Worm (Caenorhabditis elegans) whole organism, L4 larva: Measurements from ENCODE around the gene irg-8.

Experiments used
- R02D3.7 ChIP-seq: fragments of 150-350 bp; sonication (generic microtip); optimal IDR thresholded peaks from 3 replicates; lab custom pipeline; 2014; ENCODE audit warnings: missing biosample characterization, missing genetic modification characterization
- Y48G9A.11 ChIP-seq: fragments of 200-800 bp; sonication (Bioruptor generic); IDR thresholded peaks from 2 replicates; pipeline ENCODE4 v1.3.6; 2022; ENCODE audit warnings: missing genetic modification reagents, missing genetic modification characterization, missing compliant biosample characterization
- ama-1 ChIP-seq: fragments of 150-350 bp; optimal IDR thresholded peaks from 2 replicates; lab custom pipeline; 2014; ENCODE audit warnings: inconsistent platforms, mixed read lengths
- ceh-82 ChIP-seq: sonication (generic microtip); optimal IDR thresholded peaks from 2 replicates; lab custom pipeline; 2017; ENCODE audit warnings: missing biosample characterization, missing genetic modification characterization
- egl-27 ChIP-seq: sonication (generic microtip); optimal IDR thresholded peaks from 3 replicates; lab custom pipeline; 2017; ENCODE audit warnings: missing biosample characterization, missing genetic modification reagents, missing genetic modification characterization
- fkh-10 ChIP-seq: fragments of 150-350 bp; optimal IDR thresholded peaks from 2 replicates; lab custom pipeline; 2014; ENCODE audit warnings: missing biosample characterization, missing genetic modification reagents, missing genetic modification characterization
- lin-13 ChIP-seq: fragments of 150-350 bp; optimal IDR thresholded peaks from 2 replicates; lab custom pipeline; 2014; ENCODE audit warnings: missing biosample characterization, missing genetic modification reagents, missing genetic modification characterization
- nhr-102 ChIP-seq: sonication (generic microtip); optimal IDR thresholded peaks from 2 replicates; lab custom pipeline; 2016; ENCODE audit warnings: mild to moderate bottlenecking, missing genetic modification characterization, moderate library complexity, missing compliant biosample characterization
- unc-39 ChIP-seq: sonication (generic microtip); optimal IDR thresholded peaks from 2 replicates; lab custom pipeline; 2017; ENCODE audit warnings: missing biosample characterization, missing genetic modification characterization

DNA sequence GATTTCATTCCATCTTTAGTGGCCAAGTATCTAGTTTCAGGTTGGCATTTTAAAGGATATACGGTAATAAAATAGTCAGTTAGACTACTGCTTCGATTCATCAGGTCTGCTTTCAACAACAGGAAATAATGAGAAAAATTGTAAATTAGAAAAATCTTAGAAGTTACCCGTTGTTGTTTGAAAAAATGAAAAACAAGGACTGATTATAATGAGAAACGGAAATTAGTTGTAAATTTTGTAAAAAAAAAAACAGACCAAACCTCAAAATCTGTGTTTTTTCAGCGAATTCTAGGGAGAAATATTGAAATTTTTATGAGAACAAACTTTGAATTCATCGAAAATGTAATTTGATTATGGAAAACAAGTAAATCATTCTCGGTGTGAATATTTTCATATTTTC, 14.5 kb downstream of the irg-8 start, which contains the start of gene srh-62:
- no peak for TF ChIP-seq unc-39 (tag; lab: Kevin White, UChicago)
- no peak for TF ChIP-seq egl-27 (tag; lab: Kevin White, UChicago)
- no peak for TF ChIP-seq lin-13 (GFP tag; lab: Kevin White, UChicago)
- no peak for TF ChIP-seq fkh-10 (GFP tag; lab: Kevin White, UChicago)
- no peak for TF ChIP-seq ceh-82
- no peak for TF ChIP-seq R02D3.7 (tag; lab: Kevin White, UChicago)
- no peak for TF ChIP-seq Y48G9A.11
- TF ChIP-seq nhr-102 (tag; lab: Kevin White, UChicago): no peak
- TF ChIP-seq ama-1 (lab: Kevin White, UChicago): no peak
